Worm (Caenorhabditis elegans): ENCODE data around the gene C44B11.1.

The C44B11.1 gene

ce11 chrIII:3107530-3107929 is 47.5 kb upstream of the C44B11.1 start (continued):
- peak; percentile 44 for TF ChIP-seq him-1 (tag; optimal IDR thresholded peaks at IDR 0.05)

ce11 chrIII:3108804-3109203 is 46.3 kb upstream of the C44B11.1 start:
- TF ChIP-seq B0261.1 (tag; optimal IDR thresholded peaks at IDR 0.05), result peak; percentile 44
- no peak for TF ChIP-seq zfh-2 (GFP tag; conservative IDR thresholded peaks at IDR 0.05)
- TF ChIP-seq B0035.1 (tag; optimal IDR thresholded peaks at IDR 0.05), result no peak
- TF ChIP-seq Y53G8AR.9 (GFP tag; conservative IDR thresholded peaks at IDR 0.05), result no peak
- no peak for TF ChIP-seq dpff-1 (tag; optimal IDR thresholded peaks at IDR 0.05)
- TF ChIP-seq ztf-3 (GFP tag; optimal IDR thresholded peaks at IDR 0.05), result no peak
- TF ChIP-seq ztf-28 (GFP tag; IDR thresholded peaks at IDR 0.05), result no peak
- no peak for TF ChIP-seq nhr-179 (tag; optimal IDR thresholded peaks at IDR 0.05)
- TF ChIP-seq mes-4 (tag; optimal IDR thresholded peaks at IDR 0.05), result no peak
- TF ChIP-seq rpc-1 (optimal IDR thresholded peaks at IDR 0.05), result peak; percentile 41
- TF ChIP-seq rpc-1 (tag; optimal IDR thresholded peaks at IDR 0.05), result peak; percentile 56
- no peak for TF ChIP-seq lsy-27 (tag; optimal IDR thresholded peaks at IDR 0.05; ENCODE audit: borderline replicate concordance, insufficient read depth)
- no peak for TF ChIP-seq mcd-1 (GFP tag; IDR thresholded peaks at IDR 0.05)
- TF ChIP-seq ztf-22 (GFP tag; optimal IDR thresholded peaks at IDR 0.05), result no peak
- TF ChIP-seq F23B12.7 (tag; optimal IDR thresholded peaks at IDR 0.05; ENCODE audit: insufficient read depth), result no peak
- TF ChIP-seq hsf-1 (GFP tag; IDR thresholded peaks at IDR 0.05), result no peak
- no peak for TF ChIP-seq ceh-27 (GFP tag; optimal IDR thresholded peaks at IDR 0.05)
- TF ChIP-seq snpc-4 (GFP tag; optimal IDR thresholded peaks at IDR 0.05), result no peak
- TF ChIP-seq snpc-4 (tag; optimal IDR thresholded peaks at IDR 0.05), result no peak
- no peak for TF ChIP-seq Y67H2A.10 (GFP tag; conservative IDR thresholded peaks at IDR 0.05)
- peak; percentile 78 for TF ChIP-seq tbp1 (GFP tag; optimal IDR thresholded peaks at IDR 0.05)
- TF ChIP-seq atf-7 (tag; optimal IDR thresholded peaks at IDR 0.05), result no peak
- TF ChIP-seq ccch-3 (GFP tag; optimal IDR thresholded peaks at IDR 0.05), result no peak
- no peak for TF ChIP-seq ama-1 (optimal IDR thresholded peaks at IDR 0.05)
- TF ChIP-seq ama-1 (GFP tag; optimal IDR thresholded peaks at IDR 0.05), result no peak
- no peak for TF ChIP-seq F55B11.4 (tag; optimal IDR thresholded peaks at IDR 0.05; ENCODE audit: borderline replicate concordance, insufficient read depth)
- TF ChIP-seq madf-6 (GFP tag; IDR thresholded peaks at IDR 0.05), result no peak
- TF ChIP-seq attf-6 (GFP tag; IDR thresholded peaks at IDR 0.05), result no peak
- no peak for TF ChIP-seq Y95B8A.8 (GFP tag; IDR thresholded peaks at IDR 0.05)

- TF ChIP-seq die-1 (tag; optimal IDR thresholded peaks at IDR 0.05) (peak; percentile 3), cebp-1 (GFP tag; IDR thresholded peaks at IDR 0.05) (no peak), cebp-1 (tag; optimal IDR thresholded peaks at IDR 0.05) (no peak), ceh-91 (GFP tag; IDR thresholded peaks at IDR 0.05) (no peak), snpc-4 (GFP tag; optimal IDR thresholded peaks at IDR 0.05) (no peak), snpc-4 (tag; optimal IDR thresholded peaks at IDR 0.05) (no peak), madf-3 (GFP tag; IDR thresholded peaks at IDR 0.05) (no peak), rpc-1 (optimal IDR thresholded peaks at IDR 0.05) (peak; percentile 39), rpc-1 (tag; optimal IDR thresholded peaks at IDR 0.05) (peak; percentile 66), B0261.1 (tag; optimal IDR thresholded peaks at IDR 0.05) (peak; percentile 56), akir-1 (GFP tag; optimal IDR thresholded peaks at IDR 0.05) (no peak), tbp1 (GFP tag; optimal IDR thresholded peaks at IDR 0.05) (peak; percentile 82), hlh-12 (tag; optimal IDR thresholded peaks at IDR 0.05) (no peak)
These were observed 45.5 kb upstream of the C44B11.1 start for ce11 chrIII:3109564-3109963.

Measured in whole organism, young adult.